Fruit fly (Drosophila melanogaster) whole organism, embryonic: ENCODE measurements around the gene Zir.

ENCODE experiments used
- ATbp ChIP-seq: fragments of 200-800 bp; sonication (Bioruptor generic); optimal IDR thresholded peaks from 2 replicates; lab custom pipeline; 2017; ENCODE audit warnings: missing biosample characterization, mild to moderate bottlenecking, missing genetic modification characterization, missing genetic modification reagents
- Atf-2 ChIP-seq: fragments of 200-800 bp; sonication (Bioruptor generic); optimal IDR thresholded peaks from 2 replicates; lab custom pipeline; 2016; ENCODE audit warnings: missing biosample characterization, missing genetic modification characterization
- CG10209 ChIP-seq: fragments of 200-800 bp; sonication (Bioruptor generic); optimal IDR thresholded peaks from 3 replicates; lab custom pipeline; 2017; ENCODE audit warnings: missing biosample characterization, mild to moderate bottlenecking, missing genetic modification characterization, missing genetic modification reagents
- CG10462 ChIP-seq: fragments of 200-800 bp; sonication (Bioruptor generic); optimal IDR thresholded peaks from 2 replicates; lab custom pipeline; 2016; ENCODE audit warnings: missing biosample characterization, missing genetic modification characterization
- CG11398 ChIP-seq: fragments of 200-800 bp; sonication (Bioruptor generic); optimal IDR thresholded peaks from 2 replicates; lab custom pipeline; 2016; ENCODE audit warnings: missing biosample characterization, missing genetic modification characterization
- CG12942 ChIP-seq: fragments of 200-800 bp; sonication (Bioruptor generic); optimal IDR thresholded peaks from 3 replicates; lab custom pipeline; 2016; ENCODE audit warnings: missing biosample characterization, missing genetic modification characterization
- CG14965 ChIP-seq: fragments of 200-800 bp; sonication (Bioruptor generic); optimal IDR thresholded peaks from 2 replicates; lab custom pipeline; 2016; ENCODE audit warnings: missing biosample characterization, missing genetic modification characterization, borderline replicate concordance
- CG1832 ChIP-seq: fragments of 200-800 bp; sonication (Bioruptor generic); optimal IDR thresholded peaks from 2 replicates; lab custom pipeline; 2017; ENCODE audit warnings: missing biosample characterization, mild to moderate bottlenecking, missing genetic modification characterization, inconsistent platforms
- CG31224 ChIP-seq: fragments of 200-800 bp; sonication (Bioruptor generic); IDR thresholded peaks from 2 replicates; pipeline ENCODE4 v1.3.6; 2022; ENCODE audit warnings: missing biosample characterization, missing genetic modification characterization
- CG4707 ChIP-seq: fragments of 200-800 bp; sonication (Bioruptor generic); optimal IDR thresholded peaks from 2 replicates; lab custom pipeline; 2018; ENCODE audit warnings: missing biosample characterization, mild to moderate bottlenecking, missing genetic modification characterization, moderate library complexity
- CG7271 ChIP-seq: fragments of 200-800 bp; sonication (Bioruptor generic); optimal IDR thresholded peaks from 2 replicates; lab custom pipeline; 2018; ENCODE audit warnings: missing biosample characterization, mild to moderate bottlenecking, missing genetic modification characterization, moderate library complexity
- CG7357 ChIP-seq: fragments of 200-800 bp; sonication (Bioruptor generic); IDR thresholded peaks from 3 replicates; pipeline ENCODE4 v1.3.6; 2022; ENCODE audit warnings: missing biosample characterization, missing genetic modification characterization
- CG7556 ChIP-seq: fragments of 200-800 bp; sonication (Bioruptor generic); optimal IDR thresholded peaks from 2 replicates; lab custom pipeline; 2017; ENCODE audit warnings: missing biosample characterization, mild to moderate bottlenecking, missing genetic modification characterization
- CG7839 ChIP-seq: fragments of 200-800 bp; sonication (Bioruptor generic); optimal IDR thresholded peaks from 3 replicates; lab custom pipeline; 2018; ENCODE audit warnings: missing biosample characterization, mild to moderate bottlenecking, missing genetic modification characterization, moderate library complexity
- CG8359 ChIP-seq: fragments of 200-800 bp; sonication (Bioruptor generic); optimal IDR thresholded peaks from 2 replicates; lab custom pipeline; 2017; ENCODE audit warnings: missing biosample characterization, mild to moderate bottlenecking, missing genetic modification characterization, borderline replicate concordance
- CG8944 ChIP-seq: fragments of 200-800 bp; sonication (Bioruptor generic); optimal IDR thresholded peaks from 3 replicates; lab custom pipeline; 2016; ENCODE audit warnings: missing biosample characterization, missing genetic modification characterization
- CG9215 ChIP-seq: fragments of 200-800 bp; sonication (Bioruptor generic); IDR thresholded peaks from 2 replicates; pipeline ENCODE4 v1.3.6; 2022; ENCODE audit warnings: missing biosample characterization, missing genetic modification characterization
- CG9609 ChIP-seq: fragments of 200-800 bp; sonication (Bioruptor generic); optimal IDR thresholded peaks from 3 replicates; lab custom pipeline; 2016; ENCODE audit warnings: missing biosample characterization, missing genetic modification characterization
- CG9817 ChIP-seq: fragments of 200-800 bp; sonication (Bioruptor generic); optimal IDR thresholded peaks from 2 replicates; lab custom pipeline; 2018; ENCODE audit warnings: missing biosample characterization, mild to moderate bottlenecking, missing genetic modification characterization, moderate library complexity
- Doc2 ChIP-seq: fragments of 200-800 bp; sonication (Bioruptor generic); IDR thresholded peaks from 2 replicates; pipeline ENCODE4 v1.3.6; 2022; ENCODE audit warnings: missing biosample characterization, missing genetic modification characterization
- HmgD ChIP-seq: fragments of 200-800 bp; sonication (Bioruptor generic); optimal IDR thresholded peaks from 3 replicates; lab custom pipeline; 2016; ENCODE audit warnings: missing biosample characterization, missing genetic modification characterization
- Hmx ChIP-seq: fragments of 200-800 bp; sonication (Bioruptor generic); optimal IDR thresholded peaks from 2 replicates; lab custom pipeline; 2016; ENCODE audit warnings: missing biosample characterization, missing genetic modification characterization
- Hr78 ChIP-seq, 2 experiments: fragments of 200-800 bp in 1 of 2; fragments of >200 bp in 1 of 2; sonication (Bioruptor generic) in 1 of 2; optimal IDR thresholded peaks; 2 replicates each; lab custom pipeline; 2017 to 2019; ENCODE audit warnings: missing biosample characterization in 2 of 2, missing genetic modification characterization in 2 of 2, mild to moderate bottlenecking in 1 of 2, moderate library complexity in 1 of 2
- Mad ChIP-seq: fragments of 200-800 bp; sonication (Bioruptor generic); optimal IDR thresholded peaks from 2 replicates; lab custom pipeline; 2016; ENCODE audit warnings: missing biosample characterization, missing genetic modification characterization
- Pdp1 ChIP-seq, 2 experiments: fragments of 200-800 bp; sonication (Bioruptor generic); optimal IDR thresholded peaks; 3 replicates each; lab custom pipeline; 2016; ENCODE audit warnings: missing biosample characterization in 2 of 2, missing genetic modification characterization in 2 of 2, mild to moderate bottlenecking in 1 of 2, moderate library complexity in 1 of 2
- Side ChIP-seq: fragments of 200-800 bp; sonication (Bioruptor generic); optimal IDR thresholded peaks from 2 replicates; lab custom pipeline; 2016; ENCODE audit warnings: missing biosample characterization, missing genetic modification characterization
- Sox100B ChIP-seq: fragments of 200-800 bp; sonication (Bioruptor generic); optimal IDR thresholded peaks from 3 replicates; lab custom pipeline; 2018; ENCODE audit warnings: missing biosample characterization, mild to moderate bottlenecking, missing genetic modification characterization
- Sry-δ ChIP-seq: fragments of 200-800 bp; sonication (Bioruptor generic); optimal IDR thresholded peaks from 2 replicates; lab custom pipeline; 2016; ENCODE audit warnings: missing biosample characterization, missing genetic modification characterization
- Tbp ChIP-seq: fragments of >200 bp; optimal IDR thresholded peaks from 2 replicates; lab custom pipeline; 2018; ENCODE audit warnings: missing biosample characterization, missing genetic modification characterization
- al ChIP-seq: fragments of 200-800 bp; sonication (Bioruptor generic); IDR thresholded peaks from 2 replicates; pipeline ENCODE4 v1.3.6; 2022; ENCODE audit warnings: missing biosample characterization, missing genetic modification characterization
- bbx ChIP-seq: fragments of 200-800 bp; sonication (Bioruptor generic); IDR thresholded peaks from 2 replicates; pipeline ENCODE4 v1.3.6; 2022; ENCODE audit warnings: missing biosample characterization, missing genetic modification characterization; ENCODE audit not compliant: partially characterized antibody
- btn ChIP-seq: fragments of 200-800 bp; sonication (Bioruptor generic); optimal IDR thresholded peaks from 2 replicates; lab custom pipeline; 2016; ENCODE audit warnings: missing biosample characterization, missing genetic modification characterization
- chif ChIP-seq, 2 experiments: fragments of 200-800 bp; sonication (Bioruptor generic); optimal IDR thresholded peaks; 3 replicates each; lab custom pipeline; 2016; ENCODE audit warnings: missing biosample characterization in 2 of 2, missing genetic modification characterization in 2 of 2
- chinmo ChIP-seq: fragments of 200-800 bp; sonication (Bioruptor generic); IDR thresholded peaks from 4 replicates; pipeline ENCODE4 v1.3.6; 2022; ENCODE audit warnings: missing biosample characterization, missing genetic modification characterization; ENCODE audit not compliant: partially characterized antibody
- ci ChIP-seq: fragments of 200-800 bp; sonication (Bioruptor generic); IDR thresholded peaks from 3 replicates; pipeline ENCODE4 v1.3.6; 2022; ENCODE audit warnings: missing biosample characterization, missing genetic modification characterization
- exex ChIP-seq: fragments of 200-800 bp; sonication (Bioruptor generic); optimal IDR thresholded peaks from 4 replicates; lab custom pipeline; 2018; ENCODE audit warnings: missing biosample characterization, mild to moderate bottlenecking, missing genetic modification characterization, moderate library complexity
- eyg ChIP-seq: fragments of 200-800 bp; sonication (Bioruptor generic); optimal IDR thresholded peaks from 3 replicates; lab custom pipeline; 2016; ENCODE audit warnings: missing biosample characterization, missing genetic modification characterization
- fru ChIP-seq: fragments of >200 bp; optimal IDR thresholded peaks from 2 replicates; lab custom pipeline; 2017
- grn ChIP-seq: fragments of 200-800 bp; sonication (Bioruptor generic); optimal IDR thresholded peaks from 3 replicates; lab custom pipeline; 2017; ENCODE audit warnings: missing biosample characterization, missing genetic modification characterization
- ham ChIP-seq: fragments of 200-800 bp; sonication (Bioruptor generic); IDR thresholded peaks from 2 replicates; pipeline ENCODE4 v1.3.6; 2022; ENCODE audit warnings: missing biosample characterization, missing genetic modification characterization
- jumu ChIP-seq: fragments of 200-800 bp; sonication (Bioruptor generic); optimal IDR thresholded peaks from 3 replicates; lab custom pipeline; 2016; ENCODE audit warnings: missing biosample characterization, missing genetic modification characterization
- peb ChIP-seq: fragments of 200-800 bp; sonication (Bioruptor generic); IDR thresholded peaks from 2 replicates; pipeline ENCODE4 v1.3.6; 2022; ENCODE audit warnings: missing biosample characterization, missing genetic modification characterization
- ranshi ChIP-seq: fragments of 200-800 bp; sonication (Bioruptor generic); IDR thresholded peaks from 2 replicates; pipeline ENCODE4 v1.3.6; 2022; ENCODE audit warnings: missing biosample characterization, missing genetic modification characterization
- sisA ChIP-seq: fragments of 200-800 bp; sonication (Bioruptor generic); IDR thresholded peaks from 2 replicates; pipeline ENCODE4 v1.3.6; 2022; ENCODE audit warnings: missing biosample characterization, missing genetic modification characterization
- slou ChIP-seq: fragments of 200-800 bp; sonication (Bioruptor generic); optimal IDR thresholded peaks from 3 replicates; lab custom pipeline; 2016; ENCODE audit warnings: missing biosample characterization, missing genetic modification characterization
- tio ChIP-seq: fragments of 200-800 bp; sonication (Bioruptor generic); optimal IDR thresholded peaks from 2 replicates; lab custom pipeline; 2017; ENCODE audit warnings: missing biosample characterization, missing genetic modification characterization, inconsistent platforms
- tll ChIP-seq, 2 experiments: fragments of 200-800 bp in 1 of 2; fragments of >200 bp in 1 of 2; sonication (Bioruptor generic) in 1 of 2; optimal IDR thresholded peaks; 2 replicates each; lab custom pipeline; 2017 to 2019; ENCODE audit warnings: missing biosample characterization in 2 of 2, missing genetic modification characterization in 2 of 2, mild to moderate bottlenecking in 1 of 2, moderate library complexity in 1 of 2
- unc-4 ChIP-seq: fragments of 200-800 bp; sonication (Bioruptor generic); IDR thresholded peaks from 2 replicates; pipeline ENCODE4 v1.3.6; 2022; ENCODE audit warnings: missing biosample characterization, missing genetic modification characterization; ENCODE audit not compliant: partially characterized antibody
- zf30C ChIP-seq: fragments of 200-800 bp; sonication (Bioruptor generic); optimal IDR thresholded peaks from 3 replicates; lab custom pipeline; 2018; ENCODE audit warnings: missing biosample characterization, mild to moderate bottlenecking, missing genetic modification characterization
- zfh2 ChIP-seq: fragments of 200-800 bp; sonication (Bioruptor generic); optimal IDR thresholded peaks from 2 replicates; lab custom pipeline; 2016; ENCODE audit warnings: missing biosample characterization, missing genetic modification characterization

Gene Zir

DNA sequence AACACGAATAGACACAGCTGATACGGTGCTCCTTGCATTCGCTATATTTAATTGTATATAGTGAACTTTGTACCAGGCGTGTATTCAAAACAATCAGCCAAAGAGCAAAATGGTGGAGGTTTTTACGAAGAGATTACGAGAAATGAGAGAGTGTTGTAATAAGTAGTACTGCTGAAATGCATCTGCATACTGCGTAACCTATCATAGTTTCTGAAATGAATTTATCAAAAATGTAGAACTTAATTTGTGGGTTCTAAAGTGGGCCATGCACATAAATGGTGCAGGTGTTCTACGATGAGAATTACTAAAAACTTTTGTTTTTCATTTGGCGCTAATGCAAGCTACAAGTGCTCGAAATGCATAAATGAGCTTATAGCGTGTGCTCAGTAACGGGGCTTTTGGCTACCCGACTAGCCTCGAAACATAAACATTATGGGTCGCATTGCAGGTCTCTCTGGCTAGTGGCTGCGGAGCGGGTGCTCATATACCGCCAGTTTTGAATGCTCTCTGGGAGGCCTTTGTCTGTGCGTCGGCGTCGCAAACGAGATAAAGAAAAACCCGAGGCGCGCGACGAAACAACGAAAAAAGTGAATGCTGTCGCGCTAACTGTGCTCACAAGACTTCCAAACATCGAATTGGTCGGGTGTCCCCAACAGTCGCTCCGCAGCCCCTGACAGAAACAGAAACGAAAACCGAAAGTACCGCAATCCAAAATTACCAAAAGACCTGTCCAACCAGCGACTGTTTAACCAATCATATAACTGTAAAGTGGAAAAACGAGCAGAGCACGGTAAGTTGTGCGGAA is 37.1 kb downstream of the Zir start, which contains the start of gene Gs1 (continued):
- no peak for TF ChIP-seq CG14965 (GFP tag; lab: Kevin White, UChicago)
- no peak for TF ChIP-seq CG4707 (GFP tag; lab: Kevin White, UChicago)
- no peak for TF ChIP-seq Hmx (GFP tag; lab: Kevin White, UChicago)
- TF ChIP-seq CG9817 (tag; lab: Kevin White, UChicago), result no peak
- no peak for TF ChIP-seq Sry-δ (GFP tag; lab: Kevin White, UChicago)
- TF ChIP-seq CG10462 (GFP tag; lab: Kevin White, UChicago), result no peak
- no peak for TF ChIP-seq Sox100B
- peak; percentile 52 for TF ChIP-seq unc-4
- no peak for TF ChIP-seq btn (GFP tag; lab: Kevin White, UChicago)
- no peak for TF ChIP-seq CG7357 (GFP tag; lab: Robert Waterston, UW)
- no peak for TF ChIP-seq CG1832
- no peak for TF ChIP-seq peb
- TF ChIP-seq ham (GFP tag; lab: Robert Waterston, UW), result no peak
- no peak for TF ChIP-seq Atf-2 (GFP tag; lab: Kevin White, UChicago)
- no peak; the same call in 1 of the 2 replicates for TF ChIP-seq ranshi (GFP tag; lab: Robert Waterston, UW)
- TF ChIP-seq ATbp (GFP tag; lab: Kevin White, UChicago), result peak; percentile 38
- TF ChIP-seq chif (GFP tag; optimal IDR thresholded peaks at IDR 0.05; lab: Kevin White, UChicago), result no peak
- TF ChIP-seq CG8944, result no peak
- TF ChIP-seq CG7556 (GFP tag; lab: Kevin White, UChicago), result no peak
- TF ChIP-seq CG8359 (GFP tag; lab: Kevin White, UChicago), result peak; percentile 17
- peak; percentile 95; the same call in 3 of the 4 replicates for TF ChIP-seq chinmo (GFP tag; lab: Robert Waterston, UW)
- no peak for TF ChIP-seq jumu
- no peak for TF ChIP-seq CG7271 (tag; lab: Kevin White, UChicago)
- TF ChIP-seq sisA, result no peak
- TF ChIP-seq CG9215 (GFP tag; lab: Robert Waterston, UW), result no peak
- peak in 1 of 2 experiments; percentile 24 for TF ChIP-seq Hr78 (GFP tag; optimal IDR thresholded peaks at IDR 0.05; lab: Kevin White, UChicago)
- no peak for TF ChIP-seq CG10209
- TF ChIP-seq HmgD (GFP tag; lab: Kevin White, UChicago), result no peak
- no peak for TF ChIP-seq CG9609
- no peak for TF ChIP-seq grn
- no peak for TF ChIP-seq CG31224 (GFP tag; lab: Robert Waterston, UW)
- TF ChIP-seq zfh2 (GFP tag; lab: Kevin White, UChicago), result no peak
- peak; percentile 6 for TF ChIP-seq CG7839 (tag; lab: Kevin White, UChicago)
- TF ChIP-seq bbx (GFP tag; lab: Robert Waterston, UW), result peak; percentile 65; the same call in 1 of the 2 replicates
- TF ChIP-seq Doc2, result no peak
- TF ChIP-seq tio, result no peak
- TF ChIP-seq tll (GFP tag; optimal IDR thresholded peaks at IDR 0.05; lab: Kevin White, UChicago), result no peak
- peak; percentile 2 for TF ChIP-seq Side (GFP tag; lab: Kevin White, UChicago)
- TF ChIP-seq CG12942 (GFP tag; lab: Kevin White, UChicago), result no peak
- TF ChIP-seq eyg (GFP tag; lab: Kevin White, UChicago), result peak; percentile 1
- no peak for TF ChIP-seq fru (lab: Kevin White, UChicago)
- TF ChIP-seq zf30C (GFP tag; lab: Kevin White, UChicago), result no peak
- peak in 1 of 2 experiments; percentile 56 for TF ChIP-seq Pdp1 (GFP tag; optimal IDR thresholded peaks at IDR 0.05; lab: Kevin White, UChicago)
- peak; percentile 81 for TF ChIP-seq ci (GFP tag; lab: Robert Waterston, UW)
- peak; percentile 22 for TF ChIP-seq exex (tag; lab: Kevin White, UChicago)
- TF ChIP-seq slou (GFP tag; lab: Kevin White, UChicago), result no peak
- TF ChIP-seq al (GFP tag; lab: Robert Waterston, UW), result no peak
- no peak for TF ChIP-seq CG11398 (GFP tag; lab: Kevin White, UChicago)
- no peak for TF ChIP-seq Tbp (GFP tag; lab: Kevin White, UChicago)
- no peak for TF ChIP-seq Mad (GFP tag; lab: Kevin White, UChicago)
